Worm (Caenorhabditis elegans): ENCODE data around the gene sri-51.

- TF ChIP-seq ztf-23 (GFP tag; IDR thresholded peaks at IDR 0.05), result no peak
- no peak for TF ChIP-seq flt-1 (GFP tag; IDR thresholded peaks at IDR 0.05)
- no peak for TF ChIP-seq T22C8.4 (GFP tag; IDR thresholded peaks at IDR 0.05)
- TF ChIP-seq tab-1 (GFP tag; IDR thresholded peaks at IDR 0.05), result no peak
- no peak for TF ChIP-seq med-1 (GFP tag; optimal IDR thresholded peaks at IDR 0.05; ENCODE audit: insufficient read depth)
These were observed 26.9 kb upstream of the sri-51 start, which contains the start of gene ZC239.17 for ce11 chrII:3225780-3226179.

All from whole organism, midembryonic.